Worm (Caenorhabditis elegans) whole organism, L4 larva: ENCODE results near the gene R11G11.16.

Experiments used
- F49E8.2 ChIP-seq: sonication (generic microtip); optimal IDR thresholded peaks from 2 replicates; lab custom pipeline; 2016; ENCODE audit warnings: missing compliant biosample characterization, mild to moderate bottlenecking, missing genetic modification characterization, borderline replicate concordance
- ceh-28 ChIP-seq: fragments of 150-350 bp; optimal IDR thresholded peaks from 2 replicates; lab custom pipeline; 2014; ENCODE audit warnings: missing biosample characterization, missing genetic modification reagents, missing genetic modification characterization
- egl-27 ChIP-seq: sonication (generic microtip); optimal IDR thresholded peaks from 3 replicates; lab custom pipeline; 2017; ENCODE audit warnings: missing biosample characterization, missing genetic modification reagents, missing genetic modification characterization
- gei-8 ChIP-seq: fragments of 200-800 bp; sonication (Bioruptor generic); optimal IDR thresholded peaks from 2 replicates; lab custom pipeline; 2018; ENCODE audit warnings: mild to moderate bottlenecking, missing genetic modification characterization, missing compliant biosample characterization
- hif-1 ChIP-seq, 2 experiments: sonication (generic microtip); optimal IDR thresholded peaks; 2 replicates each; lab custom pipeline; 2016 to 2017; ENCODE audit warnings: missing compliant biosample characterization in 2 of 2, missing genetic modification characterization in 2 of 2, missing genetic modification reagents in 2 of 2, missing genotype in 2 of 2, mild to moderate bottlenecking in 1 of 2
- mdl-1 ChIP-seq, 2 experiments: fragments of 150-350 bp in 1 of 2; sonication (generic microtip) in 1 of 2; optimal IDR thresholded peaks; 2 replicates each; lab custom pipeline; 2014 to 2017; ENCODE audit warnings: missing biosample characterization in 2 of 2, missing genetic modification characterization in 2 of 2
- set-16 ChIP-seq: fragments of 200-800 bp; sonication (Bioruptor generic); IDR thresholded peaks from 2 replicates; pipeline ENCODE4 v1.3.6; 2022; ENCODE audit warnings: missing genetic modification reagents, missing genetic modification characterization, missing compliant biosample characterization
- snpc-4 ChIP-seq: fragments of 150-350 bp; optimal IDR thresholded peaks from 2 replicates; lab custom pipeline; 2014; ENCODE audit warnings: missing biosample characterization, missing genetic modification characterization
- tag-97 ChIP-seq: fragments of 200-800 bp; sonication (Bioruptor generic); IDR thresholded peaks from 2 replicates; pipeline ENCODE4 v1.3.6; 2022; ENCODE audit warnings: missing genetic modification characterization, missing compliant biosample characterization

DNA sequence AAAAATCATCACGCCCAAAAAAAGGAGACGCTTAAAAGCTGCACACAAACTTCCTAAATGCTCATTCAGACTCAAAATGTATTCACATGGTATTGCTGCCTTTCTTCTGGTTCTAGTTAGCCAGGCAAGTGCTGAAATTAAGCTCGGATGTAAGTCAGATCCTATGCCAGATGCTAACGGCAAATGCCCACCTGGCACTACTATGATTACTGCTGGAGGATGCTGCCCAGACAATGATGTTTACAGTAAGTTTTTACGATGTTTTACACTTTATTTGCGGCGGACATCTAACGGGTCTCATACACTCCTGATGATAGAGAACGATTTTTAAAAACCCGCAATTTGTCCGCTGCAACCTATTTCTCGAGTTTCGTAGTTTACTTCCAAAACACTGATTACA lies 11.6 kb upstream of the R11G11.16 start, which contains the start of gene C14C6.5:
- no peak for TF ChIP-seq snpc-4 (tag; lab: Kevin White, UChicago)
- TF ChIP-seq hif-1 (tag; optimal IDR thresholded peaks at IDR 0.05; lab: Kevin White, UChicago), result no peak
- no peak for TF ChIP-seq set-16
- no peak for TF ChIP-seq gei-8 (GFP tag; lab: Kevin White, UChicago)
- TF ChIP-seq ceh-28 (tag; lab: Kevin White, UChicago), result no peak
- no peak for TF ChIP-seq tag-97 (GFP tag; lab: Robert Waterston, UW)
- TF ChIP-seq F49E8.2 (tag; lab: Kevin White, UChicago), result no peak
- TF ChIP-seq mdl-1 (tag; optimal IDR thresholded peaks at IDR 0.05; lab: Kevin White, UChicago), result no peak
- no peak for TF ChIP-seq egl-27 (tag; lab: Kevin White, UChicago)
